Worm (Caenorhabditis elegans) whole organism, midembryonic: ENCODE measurements around the gene str-205.

Experiments
- med-1 ChIP-seq: sonication (generic microtip); optimal IDR thresholded peaks from 2 replicates; lab custom pipeline; 2017; ENCODE audit warnings: missing genetic modification characterization, mild to moderate bottlenecking, missing compliant biosample characterization, antibody characterized with exemption, missing genetic modification reagents; ENCODE audit not compliant: insufficient read depth
- ztf-23 ChIP-seq: fragments of 200-800 bp; sonication (Bioruptor generic); IDR thresholded peaks from 2 replicates; pipeline ENCODE4 v1.3.6; 2022; ENCODE audit warnings: missing genetic modification reagents, missing genetic modification characterization, missing compliant biosample characterization

DNA sequence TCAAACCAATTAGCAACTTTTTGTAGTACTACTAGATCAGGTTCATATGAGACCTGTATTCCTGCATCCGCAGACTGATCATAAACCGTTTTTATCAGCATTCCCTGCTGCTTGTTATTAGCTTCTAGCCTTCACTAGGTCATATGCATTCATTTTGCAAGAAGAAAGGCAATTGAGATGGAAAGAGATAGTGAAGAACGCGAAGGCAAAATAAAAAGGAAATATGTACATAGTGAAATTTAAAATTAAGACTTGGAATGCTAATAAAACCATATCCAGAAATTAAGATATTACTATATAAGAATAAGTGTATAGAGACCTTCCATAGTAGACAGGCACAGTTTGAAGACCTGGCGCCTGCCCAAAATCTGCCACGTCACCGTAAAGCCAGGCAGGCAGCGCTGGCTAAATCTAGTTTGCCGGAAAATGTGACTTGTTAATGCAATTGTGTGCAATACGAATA lies 9.0 kb downstream of the str-205 start, which contains the start of the genes C02E7.8 and srh-23:
- TF ChIP-seq med-1 (GFP tag; lab: Kevin White, UChicago) (no peak), ztf-23 (GFP tag; lab: Robert Waterston, UW) (no peak)
